Fruit fly (Drosophila melanogaster): Measurements from ENCODE around the gene isoQC.
"Not testable (repeated sequence)": the region's sequence is repeated elsewhere in the genome, so short reads cannot be mapped to it uniquely, and the experiment has no call there.

The isoQC gene

dm6 chr3L:20497124-20497996 lies 23.1 kb downstream of the isoQC start, which contains the start of gene CG32425:
TSS of gene CG32425 (plus strand) at chr3L:20497323.
- TF ChIP-seq ttk (optimal IDR thresholded peaks at IDR 0.05): no peak
- TF ChIP-seq psq (optimal IDR thresholded peaks at IDR 0.05): no peak
- no peak for TF ChIP-seq insv (optimal IDR thresholded peaks at IDR 0.05)
- TF ChIP-seq Myc (optimal IDR thresholded peaks at IDR 0.05): no peak

DNA sequence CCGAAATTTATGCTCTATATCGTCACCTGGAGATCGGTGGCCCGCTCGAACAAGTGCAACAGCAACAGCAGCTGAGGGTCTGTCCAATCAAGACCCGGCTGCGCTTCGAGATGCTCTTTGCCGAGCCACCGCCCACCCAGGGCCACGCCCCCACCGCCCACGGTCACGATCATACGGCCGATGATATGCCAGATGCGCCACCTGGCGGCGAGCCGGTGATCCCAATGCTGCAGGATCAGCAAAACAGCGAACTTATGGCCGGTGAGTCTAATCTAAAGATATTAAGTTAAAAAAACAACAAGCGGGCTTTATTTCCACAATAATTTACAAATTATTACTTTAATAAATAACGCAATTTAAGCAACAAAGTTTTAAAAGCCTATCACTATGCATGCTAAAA lies 23.9 kb downstream of the isoQC start:
- no peak for TF ChIP-seq Myc (optimal IDR thresholded peaks at IDR 0.05)
- TF ChIP-seq insv (optimal IDR thresholded peaks at IDR 0.05): no peak

- not testable (repeated sequence) for TF ChIP-seq psq, ttk, Myc (optimal IDR thresholded peaks at IDR 0.05)
These were observed 25.3 kb downstream of the isoQC start, which contains the start of gene CG18281 for dm6 chr3L:20499536-20499935. TSS of gene CG18281 (plus strand) at chr3L:20499836.

DNA sequence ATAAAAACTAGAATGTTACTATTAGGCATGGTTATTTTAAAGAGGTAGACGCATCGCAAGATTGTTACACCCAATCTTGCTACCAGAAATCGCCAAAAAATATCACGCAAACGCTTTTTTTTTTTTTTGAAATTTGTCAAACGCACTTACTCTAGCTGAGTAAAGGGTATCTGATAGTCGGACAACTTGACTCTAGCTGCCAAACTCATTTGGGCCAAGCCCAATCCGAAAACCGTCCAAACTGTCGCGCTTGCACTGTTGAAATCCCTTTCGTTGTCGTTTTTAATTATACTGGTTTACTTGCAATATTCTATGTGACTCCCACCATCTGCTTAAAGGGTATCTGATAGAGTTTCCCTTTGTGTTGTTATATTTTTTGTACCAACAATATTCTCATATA lies 29.0 kb downstream of the isoQC start:
- TF ChIP-seq Sin3A (optimal IDR thresholded peaks at IDR 0.05) (no peak), insv (optimal IDR thresholded peaks at IDR 0.05) (no peak)

dm6 chr3L:20503886-20504285 lies 29.6 kb downstream of the isoQC start, which contains the start of gene CG17637:
TSS of gene CG17637 (plus strand) at chr3L:20504186.
- not testable (repeated sequence) for TF ChIP-seq h, Myc, insv (optimal IDR thresholded peaks at IDR 0.05)

- TF ChIP-seq Myc (optimal IDR thresholded peaks at IDR 0.05): no peak
- TF ChIP-seq Sin3A (optimal IDR thresholded peaks at IDR 0.05): no peak
- no peak for TF ChIP-seq h (optimal IDR thresholded peaks at IDR 0.05)
- TF ChIP-seq insv (optimal IDR thresholded peaks at IDR 0.05): no peak
- no peak for TF ChIP-seq psq (optimal IDR thresholded peaks at IDR 0.05)
- no peak for TF ChIP-seq ttk (optimal IDR thresholded peaks at IDR 0.05)
These were observed 31.5 kb downstream of the isoQC start, which contains the start of gene CG5078 for dm6 chr3L:20505732-20506131. TSS of gene CG5078 (plus strand) at chr3L:20506032.

- TF ChIP-seq ttk (optimal IDR thresholded peaks at IDR 0.05) (no peak), insv (optimal IDR thresholded peaks at IDR 0.05) (no peak), Sin3A (optimal IDR thresholded peaks at IDR 0.05) (no peak), psq (optimal IDR thresholded peaks at IDR 0.05) (no peak), Myc (optimal IDR thresholded peaks at IDR 0.05) (no peak), h (optimal IDR thresholded peaks at IDR 0.05) (no peak)
These were observed 33.3 kb downstream of the isoQC start for dm6 chr3L:20507552-20507951.

DNA sequence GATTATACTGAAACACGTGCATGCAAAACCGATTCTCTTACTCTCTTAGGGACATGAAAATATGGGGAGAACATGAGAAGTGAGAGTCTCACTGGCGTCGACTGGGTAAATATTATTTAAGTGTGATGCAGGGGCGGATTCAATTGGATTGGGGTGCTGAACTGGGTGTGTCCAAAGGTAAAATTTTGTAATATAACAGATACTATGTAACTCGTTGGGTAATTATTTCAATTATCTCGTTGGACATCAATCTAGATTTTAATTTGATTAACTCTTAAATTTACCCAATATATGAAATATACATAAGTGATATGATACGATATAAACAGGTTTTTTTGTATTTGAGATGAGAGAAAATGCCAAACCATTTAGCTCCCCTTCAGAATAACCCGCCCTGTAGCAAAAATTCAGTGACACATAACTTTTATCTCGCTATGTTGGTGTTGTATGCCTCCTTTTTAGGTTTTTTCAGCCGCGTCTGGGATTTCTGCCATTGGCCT lies 33.9 kb downstream of the isoQC start:
- no peak for TF ChIP-seq h (optimal IDR thresholded peaks at IDR 0.05)
- TF ChIP-seq psq (optimal IDR thresholded peaks at IDR 0.05): no peak
- no peak for TF ChIP-seq Myc (optimal IDR thresholded peaks at IDR 0.05)
- no peak for TF ChIP-seq insv (optimal IDR thresholded peaks at IDR 0.05)
- no peak for TF ChIP-seq Sin3A (optimal IDR thresholded peaks at IDR 0.05)
- no peak for TF ChIP-seq ttk (optimal IDR thresholded peaks at IDR 0.05)

- TF ChIP-seq ttk (optimal IDR thresholded peaks at IDR 0.05): no peak
- TF ChIP-seq psq (optimal IDR thresholded peaks at IDR 0.05): no peak
- TF ChIP-seq insv (optimal IDR thresholded peaks at IDR 0.05): no peak
- TF ChIP-seq Myc (optimal IDR thresholded peaks at IDR 0.05): no peak
These were observed 35.1 kb downstream of the isoQC start for dm6 chr3L:20509121-20509934.

DNA sequence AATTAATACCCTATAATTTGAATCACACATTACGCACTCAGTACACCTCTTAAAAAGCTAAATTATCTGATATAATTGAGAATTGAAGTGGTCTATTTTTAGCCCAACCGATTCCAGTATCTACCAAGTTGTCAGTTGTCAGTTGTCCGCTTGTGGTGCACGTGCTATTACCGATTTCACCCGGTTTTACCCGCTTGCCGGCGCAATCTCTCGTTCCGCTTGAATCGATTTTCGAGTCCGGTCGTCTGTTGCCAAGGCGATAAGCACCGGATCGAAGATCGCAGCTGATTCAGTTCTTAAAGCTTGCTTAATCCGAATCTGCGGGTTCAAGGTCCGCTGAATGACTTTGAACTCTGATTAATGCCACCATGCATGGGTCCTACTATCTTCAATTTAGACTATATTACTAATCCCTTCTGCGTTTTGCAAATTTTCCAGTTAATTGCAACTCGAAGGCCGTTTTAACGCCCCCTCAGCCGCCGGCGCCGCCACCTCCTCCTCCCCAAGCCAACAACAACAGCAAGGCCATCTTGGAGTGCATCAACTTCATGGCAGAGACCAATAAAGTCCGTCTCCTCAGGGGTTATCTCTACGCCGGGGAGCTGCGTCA lies 37.3 kb downstream of the isoQC start:
- no peak for TF ChIP-seq ttk (optimal IDR thresholded peaks at IDR 0.05)
- no peak for TF ChIP-seq psq (optimal IDR thresholded peaks at IDR 0.05)
- TF ChIP-seq Sin3A (optimal IDR thresholded peaks at IDR 0.05): no peak
- no peak for TF ChIP-seq Myc (optimal IDR thresholded peaks at IDR 0.05)
- no peak for TF ChIP-seq insv (optimal IDR thresholded peaks at IDR 0.05)
- no peak for TF ChIP-seq h (optimal IDR thresholded peaks at IDR 0.05)

DNA sequence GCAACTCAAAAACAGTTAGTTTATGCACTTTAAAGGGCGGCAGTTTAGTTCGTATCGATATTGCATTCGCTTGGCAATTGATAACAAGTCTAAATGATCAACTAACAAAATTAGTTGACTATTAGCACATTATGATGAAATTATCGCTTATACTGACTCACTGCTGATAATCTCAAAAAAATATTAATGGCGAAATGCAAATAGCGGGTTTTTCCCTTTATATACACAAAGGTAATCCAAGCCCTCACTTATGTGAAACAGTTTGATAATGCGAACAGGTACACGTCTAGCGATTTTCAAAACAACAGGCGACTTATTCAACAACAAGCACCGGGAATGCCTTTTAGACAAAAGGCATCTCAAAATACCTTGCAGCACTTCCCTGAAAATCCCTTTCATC lies 39.8 kb downstream of the isoQC start:
- no peak for TF ChIP-seq insv (optimal IDR thresholded peaks at IDR 0.05)
- no peak for TF ChIP-seq h (optimal IDR thresholded peaks at IDR 0.05)
- no peak for TF ChIP-seq ttk (optimal IDR thresholded peaks at IDR 0.05)
- no peak for TF ChIP-seq psq (optimal IDR thresholded peaks at IDR 0.05)
- TF ChIP-seq Myc (optimal IDR thresholded peaks at IDR 0.05): no peak

dm6 chr3L:20516519-20517178 lies 42.4 kb downstream of the isoQC start:
- no peak for TF ChIP-seq psq (optimal IDR thresholded peaks at IDR 0.05)
- no peak for TF ChIP-seq Sin3A (optimal IDR thresholded peaks at IDR 0.05)
- no peak for TF ChIP-seq insv (optimal IDR thresholded peaks at IDR 0.05)
- TF ChIP-seq h (optimal IDR thresholded peaks at IDR 0.05): no peak
- TF ChIP-seq ttk (optimal IDR thresholded peaks at IDR 0.05): no peak
- no peak for TF ChIP-seq Myc (optimal IDR thresholded peaks at IDR 0.05)
